Fruit fly (Drosophila melanogaster): ENCODE measurements around the gene yata.

yata gene

dm6 chr3R:29775755-29776686, 27.0 kb downstream of the yata start:
- TF ChIP-seq CG17801 (GFP tag; optimal IDR thresholded peaks at IDR 0.05; ENCODE audit: partially characterized antibody): no peak

dm6 chr3R:29777213-29777612, 28.2 kb downstream of the yata start:
- TF ChIP-seq CG17801 (GFP tag; optimal IDR thresholded peaks at IDR 0.05; ENCODE audit: partially characterized antibody): no peak

- TF ChIP-seq CG17801 (GFP tag; optimal IDR thresholded peaks at IDR 0.05; ENCODE audit: partially characterized antibody): no peak
Measured at dm6 chr3R:29778139-29778984, 29.3 kb downstream of the yata start.

dm6 chr3R:29778985-29779298, 29.9 kb downstream of the yata start:
- TF ChIP-seq CG17801 (GFP tag; optimal IDR thresholded peaks at IDR 0.05; ENCODE audit: partially characterized antibody): no peak

- no peak for TF ChIP-seq CG17801 (GFP tag; optimal IDR thresholded peaks at IDR 0.05; ENCODE audit: partially characterized antibody)
Measured at dm6 chr3R:29780402-29781029, 31.5 kb downstream of the yata start, which contains the start of gene fig. TSS of gene fig (minus strand) at chr3R:29780452.

dm6 chr3R:29781874-29782273, 32.9 kb downstream of the yata start:
- TF ChIP-seq CG17801 (GFP tag; optimal IDR thresholded peaks at IDR 0.05; ENCODE audit: partially characterized antibody): no peak

dm6 chr3R:29782367-29782766, 33.3 kb downstream of the yata start:
- peak; percentile 61 for TF ChIP-seq CG17801 (GFP tag; optimal IDR thresholded peaks at IDR 0.05; ENCODE audit: partially characterized antibody)

- no peak for TF ChIP-seq CG17801 (GFP tag; optimal IDR thresholded peaks at IDR 0.05; ENCODE audit: partially characterized antibody)
Measured at dm6 chr3R:29783210-29783609, 34.2 kb downstream of the yata start.

- no peak for TF ChIP-seq CG17801 (GFP tag; optimal IDR thresholded peaks at IDR 0.05; ENCODE audit: partially characterized antibody)
Measured at dm6 chr3R:29785242-29785641, 36.2 kb downstream of the yata start.

- peak; percentile 37 for TF ChIP-seq CG17801 (GFP tag; optimal IDR thresholded peaks at IDR 0.05; ENCODE audit: partially characterized antibody)
Measured at dm6 chr3R:29786016-29786996, 37.3 kb downstream of the yata start.

- TF ChIP-seq CG17801 (GFP tag; optimal IDR thresholded peaks at IDR 0.05; ENCODE audit: partially characterized antibody): no peak
Measured at dm6 chr3R:29787891-29788549, 39.0 kb downstream of the yata start.

- TF ChIP-seq CG17801 (GFP tag; optimal IDR thresholded peaks at IDR 0.05; ENCODE audit: partially characterized antibody): no peak
Measured at dm6 chr3R:29790183-29790582, 41.2 kb downstream of the yata start.

- TF ChIP-seq CG17801 (GFP tag; optimal IDR thresholded peaks at IDR 0.05; ENCODE audit: partially characterized antibody): peak; percentile 59
Measured at dm6 chr3R:29794161-29794882, 45.3 kb downstream of the yata start, which contains the start of gene sro. TSS of gene sro (plus strand) at chr3R:29794597.
